Fruit fly (Drosophila melanogaster): Measurements from ENCODE around the gene fzr.
A peak's percentile ranks its signal among the peaks of the same experiment; 100 is the strongest.

fzr gene

DNA sequence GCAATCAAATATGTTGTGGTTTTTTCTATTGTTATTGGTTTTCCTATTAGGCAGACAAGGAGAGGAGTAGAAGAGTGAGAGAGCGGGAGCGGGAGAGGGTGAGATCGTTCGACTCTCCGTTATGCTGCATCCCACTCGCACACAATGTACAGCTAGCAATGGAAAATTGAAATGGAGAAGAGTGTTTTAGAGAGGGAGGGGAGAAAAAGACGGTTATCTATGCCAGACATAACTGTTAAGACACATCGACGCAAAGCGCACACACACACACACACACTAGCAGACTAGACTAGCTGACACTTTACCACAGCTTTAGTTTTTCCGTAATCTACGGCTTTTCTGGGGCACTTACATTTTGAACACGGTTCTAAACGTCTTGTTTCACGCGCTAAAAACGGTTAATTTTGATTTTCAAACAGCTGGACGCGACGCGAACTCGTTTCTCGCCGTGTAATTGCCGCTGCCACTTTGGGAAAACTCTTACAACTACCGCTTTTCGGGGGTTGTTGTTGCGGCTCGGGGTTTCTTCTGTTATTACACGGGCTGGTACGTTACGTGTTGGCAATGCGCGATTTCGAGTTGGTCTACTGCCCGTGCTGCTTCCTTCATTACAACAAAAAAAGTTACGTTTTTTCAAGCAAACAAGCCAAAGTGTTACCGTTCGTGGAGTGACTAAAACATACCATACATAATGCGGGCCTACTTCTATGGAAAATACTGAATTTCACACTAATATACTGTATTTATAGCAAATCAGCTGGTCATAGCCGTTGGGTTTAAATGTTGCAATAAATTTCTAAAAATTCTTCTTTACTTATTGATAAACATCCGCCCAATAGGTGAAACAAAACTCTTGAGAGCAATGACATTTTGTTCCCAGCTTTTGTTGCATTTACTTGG, at the start of gene fzr (continued):
- TF ChIP-seq CG16779 (GFP tag; IDR thresholded peaks at IDR 0.05) (0 out of 2 replicates have a peak, but pooled peaks have one; percentile 14), mam (GFP tag; optimal IDR thresholded peaks at IDR 0.05) (no peak), tna (GFP tag; IDR thresholded peaks at IDR 0.05; ENCODE audit: partially characterized antibody) (no peak), Med (GFP tag) (peak; percentile 14), kni (GFP tag; optimal IDR thresholded peaks at IDR 0.05) (peak; percentile 35), HLH4C (GFP tag; IDR thresholded peaks at IDR 0.05; ENCODE audit: partially characterized antibody) (peak; percentile 36; the same call in 1 of the 3 replicates), ara (GFP tag; IDR thresholded peaks at IDR 0.05) (no peak), CG6854 (GFP tag; optimal IDR thresholded peaks at IDR 0.05) (no peak), Xrp1 (GFP tag; IDR thresholded peaks at IDR 0.05) (no peak; the same call in 1 of the 2 replicates), sens (GFP tag) (peak; percentile 24), CG7745 (tag; optimal IDR thresholded peaks at IDR 0.05) (no peak), Dip2 (GFP tag; IDR thresholded peaks at IDR 0.05) (no peak), Jarid2 (GFP tag; optimal IDR thresholded peaks at IDR 0.05) (peak; percentile 73), chm (GFP tag; IDR thresholded peaks at IDR 0.05) (peak; percentile 73; the same call in 1 of the 2 replicates), CG3065 (GFP tag; optimal IDR thresholded peaks at IDR 0.05) (no peak), CG16863 (GFP tag; optimal IDR thresholded peaks at IDR 0.05) (no peak), ranshi (GFP tag; IDR thresholded peaks at IDR 0.05) (0 out of 2 replicates have a peak, but pooled peaks have one; percentile 12), CkIIα-i1 (GFP tag; IDR thresholded peaks at IDR 0.05) (no peak), nmo (GFP tag; optimal IDR thresholded peaks at IDR 0.05) (no peak), H15 (GFP tag; IDR thresholded peaks at IDR 0.05) (0 out of 3 replicates have a peak, but pooled peaks have one; percentile 29), grn (GFP tag; optimal IDR thresholded peaks at IDR 0.05) (no peak), dm (GFP tag; optimal IDR thresholded peaks at IDR 0.05) (no peak), usp (GFP tag; optimal IDR thresholded peaks at IDR 0.05) (no peak), CG33557 (GFP tag; optimal IDR thresholded peaks at IDR 0.05) (no peak), CG34376 (GFP tag; optimal IDR thresholded peaks at IDR 0.05) (no peak), Fer3 (tag; optimal IDR thresholded peaks at IDR 0.05) (no peak), CG10431 (GFP tag; optimal IDR thresholded peaks at IDR 0.05) (no peak), zfh1 (GFP tag; IDR thresholded peaks at IDR 0.05) (no peak), CG43689 (GFP tag; IDR thresholded peaks at IDR 0.05) (no peak), gro (GFP tag; optimal IDR thresholded peaks at IDR 0.05) (no peak), CG14050 (GFP tag; IDR thresholded peaks at IDR 0.05) (no peak), dysf (GFP tag; IDR thresholded peaks at IDR 0.05) (no peak), Deaf1 (tag; optimal IDR thresholded peaks at IDR 0.05) (no peak), BEAF-32 (GFP tag; optimal IDR thresholded peaks at IDR 0.05) (peak; percentile 32), sd (tag; optimal IDR thresholded peaks at IDR 0.05) (no peak), YL-1 (GFP tag; optimal IDR thresholded peaks at IDR 0.05) (no peak), gem (tag; optimal IDR thresholded peaks at IDR 0.05) (no peak), hth (optimal IDR thresholded peaks at IDR 0.05) (no peak), CG7786 (GFP tag; optimal IDR thresholded peaks at IDR 0.05) (no peak), pan (optimal IDR thresholded peaks at IDR 0.05) (no peak), pan (GFP tag; optimal IDR thresholded peaks at IDR 0.05 in 1 of 2, IDR thresholded peaks at IDR 0.05 in 1 of 2) (no peak), pho (GFP tag; optimal IDR thresholded peaks at IDR 0.05) (no peak), Oaz (GFP tag; IDR thresholded peaks at IDR 0.05) (no peak), grau (tag; optimal IDR thresholded peaks at IDR 0.05) (no peak), da (GFP tag; optimal IDR thresholded peaks at IDR 0.05) (no peak), schlank (tag; optimal IDR thresholded peaks at IDR 0.05) (no peak), CG18764 (GFP tag; optimal IDR thresholded peaks at IDR 0.05) (no peak), E2f1 (GFP tag; IDR thresholded peaks at IDR 0.05) (no peak), CG6175 (GFP tag; IDR thresholded peaks at IDR 0.05) (no peak), Sry-δ (GFP tag; optimal IDR thresholded peaks at IDR 0.05) (no peak), Mes4 (GFP tag; optimal IDR thresholded peaks at IDR 0.05) (no peak)
